Worm (Caenorhabditis elegans): ENCODE data around the gene glb-1.

Gene glb-1

DNA sequence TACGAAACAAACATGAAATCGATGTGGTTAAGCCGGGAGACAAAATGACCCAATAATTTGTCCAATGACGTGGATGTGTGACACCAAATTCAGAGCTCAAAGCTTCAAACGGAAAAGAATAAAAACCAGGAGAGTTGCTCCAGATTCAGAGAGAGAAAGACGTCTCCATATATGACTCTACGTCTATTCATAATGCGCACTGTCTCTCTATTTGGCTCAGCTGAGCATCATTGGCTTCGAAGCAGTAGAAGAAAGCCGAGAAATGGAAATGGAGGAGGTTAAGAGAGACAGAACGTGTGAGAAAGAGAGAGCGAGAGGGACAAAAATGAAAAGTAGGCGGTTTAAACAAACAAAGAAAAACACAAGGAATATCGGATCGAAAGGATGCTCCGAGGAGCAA lies 36.8 kb downstream of the glb-1 start:
- TF ChIP-seq cebp-1 (GFP tag; IDR thresholded peaks at IDR 0.05) (no peak), cebp-1 (tag; optimal IDR thresholded peaks at IDR 0.05) (peak; percentile 70), D2030.7 (GFP tag; IDR thresholded peaks at IDR 0.05) (no peak)

- no peak for TF ChIP-seq nfya-2 (GFP tag; IDR thresholded peaks at IDR 0.05)
- TF ChIP-seq lin-54 (GFP tag; optimal IDR thresholded peaks at IDR 0.05) = no peak
- TF ChIP-seq repo-1 (tag; optimal IDR thresholded peaks at IDR 0.05) = no peak
Measured at ce11 chrIII:8885150-8885549, 37.9 kb downstream of the glb-1 start, which contains the start of gene svop-1. TSS of gene svop-1 (minus strand) at chrIII:8885488.

DNA sequence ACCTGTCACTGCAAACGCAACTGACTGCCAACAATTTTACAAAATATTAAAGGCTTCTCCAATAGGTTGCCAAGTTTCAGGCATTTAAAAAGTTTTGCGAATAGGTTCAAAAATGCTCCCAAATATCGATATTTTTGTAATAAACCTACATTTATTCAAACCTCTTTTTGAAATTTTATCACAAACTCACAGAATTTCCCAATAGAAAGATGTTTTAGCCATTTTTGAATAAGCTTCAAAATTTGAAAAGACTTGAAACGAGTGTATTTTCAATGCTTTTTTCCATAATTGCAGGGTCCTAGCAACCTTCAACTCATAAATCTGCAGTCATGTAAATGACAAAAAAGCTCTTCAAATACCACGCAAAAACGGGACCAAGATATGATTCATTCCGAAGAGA lies 40.8 kb downstream of the glb-1 start:
- TF ChIP-seq ama-1 (optimal IDR thresholded peaks at IDR 0.05) (no peak), ama-1 (GFP tag; optimal IDR thresholded peaks at IDR 0.05) (no peak), F57A8.1 (GFP tag; optimal IDR thresholded peaks at IDR 0.05) (no peak), Y67H2A.10 (GFP tag; conservative IDR thresholded peaks at IDR 0.05) (no peak), hmg-20 (GFP tag; IDR thresholded peaks at IDR 0.05) (no peak), sptf-2 (GFP tag; optimal IDR thresholded peaks at IDR 0.05) (no peak), unc-62 (GFP tag; optimal IDR thresholded peaks at IDR 0.05) (no peak), B0035.1 (tag; optimal IDR thresholded peaks at IDR 0.05) (no peak), cebp-1 (GFP tag; IDR thresholded peaks at IDR 0.05) (no peak), cebp-1 (tag; optimal IDR thresholded peaks at IDR 0.05) (no peak), zfh-2 (GFP tag; conservative IDR thresholded peaks at IDR 0.05) (no peak), lin-54 (GFP tag; optimal IDR thresholded peaks at IDR 0.05) (no peak), snpc-3.4 (tag; optimal IDR thresholded peaks at IDR 0.05) (no peak), repo-1 (tag; optimal IDR thresholded peaks at IDR 0.05) (no peak), ztf-6 (GFP tag; IDR thresholded peaks at IDR 0.05) (no peak), lin-40 (tag; optimal IDR thresholded peaks at IDR 0.05) (no peak), egl-18 (GFP tag; IDR thresholded peaks at IDR 0.05) (no peak), ztf-18 (tag; optimal IDR thresholded peaks at IDR 0.05) (no peak), nfyb-1 (GFP tag; IDR thresholded peaks at IDR 0.05) (no peak), K11D2.4 (GFP tag; IDR thresholded peaks at IDR 0.05) (no peak)

- peak; percentile 74 for TF ChIP-seq unc-62 (GFP tag; optimal IDR thresholded peaks at IDR 0.05)
- peak; percentile 10; the same call in 1 of the 2 replicates for TF ChIP-seq cebp-1 (GFP tag; IDR thresholded peaks at IDR 0.05)
- TF ChIP-seq cebp-1 (tag; optimal IDR thresholded peaks at IDR 0.05) = no peak
- TF ChIP-seq atf-7 (tag; optimal IDR thresholded peaks at IDR 0.05) = peak; percentile 55
- no peak for TF ChIP-seq unc-130 (GFP tag; optimal IDR thresholded peaks at IDR 0.05)
- TF ChIP-seq nhr-80 (tag; optimal IDR thresholded peaks at IDR 0.05) = peak; percentile 85
- TF ChIP-seq ztf-26 (tag; optimal IDR thresholded peaks at IDR 0.05) = no peak
Measured at ce11 chrIII:8878960-8879359, 44.1 kb downstream of the glb-1 start.

DNA sequence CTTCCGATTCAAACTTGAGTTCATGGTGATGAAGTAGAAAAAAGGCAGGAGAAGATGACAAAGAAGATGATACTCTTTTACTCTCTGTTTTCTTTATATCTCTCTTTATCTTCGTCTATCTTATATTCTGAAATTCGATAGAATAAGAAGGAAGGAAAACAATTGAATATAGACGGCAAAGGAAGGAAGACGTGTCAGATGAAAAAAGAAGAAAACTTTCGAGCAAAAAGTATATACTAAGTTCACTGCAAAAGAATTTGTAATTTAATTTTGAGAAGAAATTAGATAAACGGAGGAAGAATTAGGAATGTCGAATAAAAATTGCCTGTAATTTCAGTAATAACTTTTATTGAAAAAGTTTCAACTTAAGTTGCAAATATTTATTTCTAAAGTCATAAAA lies 46.1 kb downstream of the glb-1 start, which contains the start of gene K01F9.2:
Gene K01F9.2 (minus strand): TSS at position 127 of the 400 bp plus-strand sequence.
- TF ChIP-seq B0261.1 (tag; optimal IDR thresholded peaks at IDR 0.05) = no peak
- no peak for TF ChIP-seq Y56A3A.18 (GFP tag; IDR thresholded peaks at IDR 0.05)
- TF ChIP-seq mcd-1 (GFP tag; IDR thresholded peaks at IDR 0.05) = no peak
- TF ChIP-seq F10E7.11 (tag; optimal IDR thresholded peaks at IDR 0.05) = no peak
- TF ChIP-seq snpc-1.1 (tag; optimal IDR thresholded peaks at IDR 0.05; ENCODE audit: insufficient read depth) = no peak
- TF ChIP-seq unc-62 (GFP tag; optimal IDR thresholded peaks at IDR 0.05) = no peak
- no peak for TF ChIP-seq nhr-27 (tag; optimal IDR thresholded peaks at IDR 0.05)
- no peak for TF ChIP-seq tbp1 (GFP tag; optimal IDR thresholded peaks at IDR 0.05)
- TF ChIP-seq hmg-1.2 (GFP tag; IDR thresholded peaks at IDR 0.05) = no peak
- TF ChIP-seq cebp-1 (GFP tag; IDR thresholded peaks at IDR 0.05) = no peak
- TF ChIP-seq cebp-1 (tag; optimal IDR thresholded peaks at IDR 0.05) = no peak
- no peak for TF ChIP-seq F33H1.4 (GFP tag; IDR thresholded peaks at IDR 0.05)
- no peak for TF ChIP-seq efl-1 (GFP tag; optimal IDR thresholded peaks at IDR 0.05)
